Worm (Caenorhabditis elegans) whole organism, L4/young adult: ENCODE results near the gene F08F3.1.

Experiments
- dao-5 ChIP-seq: sonication (generic microtip); optimal IDR thresholded peaks from 2 replicates; lab custom pipeline; 2016; ENCODE audit warnings: missing genotype, missing genetic modification characterization, moderate library complexity, missing compliant biosample characterization
- him-1 ChIP-seq: sonication (generic microtip); optimal IDR thresholded peaks from 2 replicates; lab custom pipeline; 2016; ENCODE audit warnings: missing genotype, missing genetic modification reagents, missing genetic modification characterization, missing compliant biosample characterization

DNA sequence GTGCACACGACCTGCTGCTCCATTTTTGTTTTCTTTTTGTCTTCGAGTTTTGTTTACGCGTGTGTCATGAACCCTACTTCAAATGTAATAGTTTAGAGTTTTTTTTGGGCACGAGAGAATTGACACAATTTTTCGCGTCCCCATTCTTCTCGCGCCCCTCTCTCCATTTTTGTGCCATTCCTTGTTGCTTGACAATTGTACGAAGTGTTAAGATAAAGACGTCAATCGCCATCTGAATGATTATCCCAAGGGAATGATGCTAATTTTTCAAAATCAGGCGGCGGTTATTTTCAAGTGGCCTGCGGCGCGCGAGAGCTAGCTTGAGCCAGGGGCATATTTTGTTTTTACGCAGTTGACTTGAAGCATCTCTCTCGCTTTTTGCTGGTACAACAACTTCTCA, 3.6 kb upstream of the F08F3.1 start:
- TF ChIP-seq him-1 (tag; lab: Kevin White, UChicago), result no peak
- TF ChIP-seq dao-5 (tag; lab: Kevin White, UChicago), result no peak
